Fruit fly (Drosophila melanogaster): Measurements from ENCODE around the gene Dci.

Gene Dci

DNA sequence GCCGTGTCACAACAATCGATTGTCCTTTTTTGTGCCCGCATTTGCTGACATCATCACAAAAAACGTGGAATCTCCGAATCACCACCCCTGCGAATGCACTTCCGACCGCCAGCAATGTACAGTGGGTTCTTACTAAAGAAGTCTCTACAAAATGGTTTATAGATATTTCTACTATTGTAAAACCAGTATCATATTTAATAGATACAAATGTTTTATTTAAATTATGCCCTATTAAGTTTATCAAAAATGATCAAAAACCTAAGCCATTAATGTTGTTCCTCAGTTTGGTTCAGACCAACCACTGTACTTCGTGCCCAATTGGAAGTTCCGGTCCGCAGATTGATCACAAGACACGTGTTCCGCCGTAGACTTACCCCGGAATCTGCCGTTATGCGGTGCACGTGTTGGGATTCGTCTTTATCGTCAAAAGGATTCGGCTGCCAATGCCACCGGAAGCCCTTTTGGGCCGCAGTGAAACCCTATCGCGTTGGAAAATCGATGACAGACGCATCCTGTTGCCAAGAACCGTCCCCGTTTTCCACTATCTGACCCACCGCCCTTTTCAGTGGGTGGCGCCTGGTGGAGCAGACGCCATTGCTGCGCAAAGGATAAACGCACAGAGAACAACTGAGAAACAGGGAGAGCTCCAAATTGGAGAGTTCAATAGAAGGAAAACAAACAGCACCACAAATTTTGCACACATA lies 46.4 kb upstream of the Dci start (continued):
- TF ChIP-seq CG6175 (GFP tag; IDR thresholded peaks at IDR 0.05) (no peak), CG14860 (GFP tag; IDR thresholded peaks at IDR 0.05; ENCODE audit: partially characterized antibody) (no peak), lbe (GFP tag; optimal IDR thresholded peaks at IDR 0.05) (no peak), Stat92E (GFP tag; optimal IDR thresholded peaks at IDR 0.05) (no peak), CG18619 (GFP tag; optimal IDR thresholded peaks at IDR 0.05) (no peak), Mrtf (GFP tag; IDR thresholded peaks at IDR 0.05) (no peak), CG3847 (GFP tag; IDR thresholded peaks at IDR 0.05) (no peak), Dip2 (GFP tag; IDR thresholded peaks at IDR 0.05) (no peak), sens (GFP tag) (peak; percentile 80), Asciz (GFP tag; optimal IDR thresholded peaks at IDR 0.05) (no peak), bigmax (GFP tag; optimal IDR thresholded peaks at IDR 0.05) (no peak), CG13287 (GFP tag; IDR thresholded peaks at IDR 0.05; ENCODE audit: partially characterized antibody) (no peak), HLH54F (GFP tag; optimal IDR thresholded peaks at IDR 0.05) (no peak), ssp (GFP tag; IDR thresholded peaks at IDR 0.05) (0 out of 2 replicates have a peak, but pooled peaks have one; percentile 9), insv (GFP tag; optimal IDR thresholded peaks at IDR 0.05) (no peak), yki (optimal IDR thresholded peaks at IDR 0.05) (no peak), CG11398 (GFP tag; optimal IDR thresholded peaks at IDR 0.05) (no peak), CG15479 (GFP tag; optimal IDR thresholded peaks at IDR 0.05) (no peak), CG1024 (GFP tag; IDR thresholded peaks at IDR 0.05) (no peak), CG6854 (GFP tag; optimal IDR thresholded peaks at IDR 0.05) (no peak), inv (GFP tag; IDR thresholded peaks at IDR 0.05; ENCODE audit: partially characterized antibody) (no peak), zfh1 (GFP tag; IDR thresholded peaks at IDR 0.05) (peak; percentile 43; the same call in 1 of the 3 replicates), ranshi (GFP tag; IDR thresholded peaks at IDR 0.05) (no peak), CG4360 (GFP tag; IDR thresholded peaks at IDR 0.05) (no peak), CG9797 (GFP tag; optimal IDR thresholded peaks at IDR 0.05) (no peak), E2f2 (GFP tag; IDR thresholded peaks at IDR 0.05) (0 out of 2 replicates have a peak, but pooled peaks have one; percentile 21), cwo (GFP tag; optimal IDR thresholded peaks at IDR 0.05) (peak; percentile 5), Sox102F (GFP tag; optimal IDR thresholded peaks at IDR 0.05) (peak; percentile 41), CG6683 (GFP tag; optimal IDR thresholded peaks at IDR 0.05) (no peak), Usf (GFP tag; optimal IDR thresholded peaks at IDR 0.05) (no peak), shn (GFP tag; optimal IDR thresholded peaks at IDR 0.05) (no peak), repo (GFP tag; optimal IDR thresholded peaks at IDR 0.05) (no peak), ttk (GFP tag; IDR thresholded peaks at IDR 0.05) (0 out of 2 replicates have a peak, but pooled peaks have one; percentile 17), ro (GFP tag; IDR thresholded peaks at IDR 0.05) (no peak), ken (GFP tag; IDR thresholded peaks at IDR 0.05) (no peak), gro (GFP tag; optimal IDR thresholded peaks at IDR 0.05) (no peak), gcm2 (GFP tag; optimal IDR thresholded peaks at IDR 0.05) (no peak), knrl (GFP tag; IDR thresholded peaks at IDR 0.05; ENCODE audit: partially characterized antibody) (no peak), jing (GFP tag; optimal IDR thresholded peaks at IDR 0.05) (no peak), gce (GFP tag; IDR thresholded peaks at IDR 0.05) (0 out of 3 replicates have a peak, but pooled peaks have one; percentile 11), Side (GFP tag; optimal IDR thresholded peaks at IDR 0.05) (no peak), fu2 (GFP tag; optimal IDR thresholded peaks at IDR 0.05) (no peak), B-H2 (GFP tag; optimal IDR thresholded peaks at IDR 0.05) (no peak), CG1233 (GFP tag; optimal IDR thresholded peaks at IDR 0.05) (peak; percentile 10), trem (tag; optimal IDR thresholded peaks at IDR 0.05) (no peak), CG30403 (GFP tag; optimal IDR thresholded peaks at IDR 0.05) (peak; percentile 35), Bteb2 (GFP tag; optimal IDR thresholded peaks at IDR 0.05) (no peak), CG8359 (GFP tag; optimal IDR thresholded peaks at IDR 0.05; ENCODE audit: borderline replicate concordance) (no peak), CG8924 (tag; optimal IDR thresholded peaks at IDR 0.05) (peak; percentile 1), Doc3 (GFP tag; IDR thresholded peaks at IDR 0.05; ENCODE audit: partially characterized antibody) (no peak), hth (optimal IDR thresholded peaks at IDR 0.05) (no peak)

All from whole organism, embryonic.